Worm (Caenorhabditis elegans): Measurements from ENCODE around the gene R09H10.6.
A peak's percentile ranks its signal among the peaks of the same experiment; 100 is the strongest.

R09H10.6 gene

ce11 chrIV:10573471-10573870 is 34.9 kb upstream of the R09H10.6 start:
- TF ChIP-seq mes-2 (tag; optimal IDR thresholded peaks at IDR 0.05; ENCODE audit: poor library complexity, severe bottlenecking): no peak
- peak; percentile 81 for TF ChIP-seq ces-1 (GFP tag; optimal IDR thresholded peaks at IDR 0.05)
- TF ChIP-seq fkh-10 (GFP tag; optimal IDR thresholded peaks at IDR 0.05): peak; percentile 67

- TF ChIP-seq D1046.2 (GFP tag; IDR thresholded peaks at IDR 0.05) (no peak), aha-1 (tag) (peak; percentile 81)
Observed at ce11 chrIV:10574471-10574870, 33.9 kb upstream of the R09H10.6 start.

- TF ChIP-seq mdt-29 (GFP tag; IDR thresholded peaks at IDR 0.05) (no peak), aha-1 (tag) (peak; percentile 3), ama-1 (optimal IDR thresholded peaks at IDR 0.05) (no peak)
Observed at ce11 chrIV:10576050-10576449, 32.3 kb upstream of the R09H10.6 start, which contains the start of gene efn-2. TSS of gene efn-2 (plus strand) at chrIV:10576350.

- TF ChIP-seq nhr-237 (tag; optimal IDR thresholded peaks at IDR 0.05) (no peak), unc-62 (GFP tag; optimal IDR thresholded peaks at IDR 0.05 in 1 of 2) (peak in 1 of 2 experiments; percentile 24), unc-62 (tag; optimal IDR thresholded peaks at IDR 0.05) (no peak)
Observed at ce11 chrIV:10576624-10577023, 31.8 kb upstream of the R09H10.6 start.

- TF ChIP-seq vab-7 (GFP tag; IDR thresholded peaks at IDR 0.05) (no peak), aha-1 (tag) (peak; percentile 91)
Observed at ce11 chrIV:10577600-10577999, 30.8 kb upstream of the R09H10.6 start.

ce11 chrIV:10578367-10578766 is 30.0 kb upstream of the R09H10.6 start, which contains the start of gene lgc-43:
TSS of gene lgc-43 (plus strand) at chrIV:10578667.
- no peak for TF ChIP-seq ceh-82 (tag; optimal IDR thresholded peaks at IDR 0.05)
- TF ChIP-seq saeg-2 (GFP tag; IDR thresholded peaks at IDR 0.05): no peak
- TF ChIP-seq ceh-44 (GFP tag; IDR thresholded peaks at IDR 0.05): no peak
- TF ChIP-seq snpc-1.2 (GFP tag; IDR thresholded peaks at IDR 0.05): no peak
- TF ChIP-seq R02D3.7 (tag; optimal IDR thresholded peaks at IDR 0.05): no peak
- no peak for TF ChIP-seq duxl-1 (tag; optimal IDR thresholded peaks at IDR 0.05; ENCODE audit: poor library complexity)

- TF ChIP-seq ctbp-1 (GFP tag; IDR thresholded peaks at IDR 0.05): no peak
- TF ChIP-seq hif-1 (tag; optimal IDR thresholded peaks at IDR 0.05): no peak
- TF ChIP-seq nhr-6 (tag; optimal IDR thresholded peaks at IDR 0.05): no peak
- TF ChIP-seq R02D3.7 (tag; optimal IDR thresholded peaks at IDR 0.05): no peak
- TF ChIP-seq ama-1 (optimal IDR thresholded peaks at IDR 0.05): no peak
- no peak for TF ChIP-seq nhr-102 (tag; optimal IDR thresholded peaks at IDR 0.05)
- TF ChIP-seq aly-2 (tag; optimal IDR thresholded peaks at IDR 0.05): no peak
- no peak for TF ChIP-seq duxl-1 (tag; optimal IDR thresholded peaks at IDR 0.05; ENCODE audit: poor library complexity)
Observed at ce11 chrIV:10584237-10584636, 24.1 kb upstream of the R09H10.6 start, which contains the start of gene oac-8. TSS of gene oac-8 (plus strand) at chrIV:10584537.

ce11 chrIV:10589072-10589471 is 19.3 kb upstream of the R09H10.6 start, which contains the start of gene C43F9.4:
TSS of gene C43F9.4 (minus strand) at chrIV:10589172.
- TF ChIP-seq zip-11 (GFP tag; IDR thresholded peaks at IDR 0.05): no peak
- TF ChIP-seq Y75B8A.6 (GFP tag; IDR thresholded peaks at IDR 0.05): no peak
- TF ChIP-seq dmd-8 (GFP tag; IDR thresholded peaks at IDR 0.05): no peak
- no peak for TF ChIP-seq duxl-1 (tag; optimal IDR thresholded peaks at IDR 0.05; ENCODE audit: poor library complexity)
- no peak for TF ChIP-seq ZK546.5 (tag; optimal IDR thresholded peaks at IDR 0.05)
- no peak for TF ChIP-seq aly-2 (tag; optimal IDR thresholded peaks at IDR 0.05)
- no peak for TF ChIP-seq zip-2 (tag; optimal IDR thresholded peaks at IDR 0.05)
- TF ChIP-seq daf-12 (tag; optimal IDR thresholded peaks at IDR 0.05): no peak
- TF ChIP-seq lin-1 (GFP tag; IDR thresholded peaks at IDR 0.05): no peak
- no peak for TF ChIP-seq Y5F2A.4 (GFP tag; optimal IDR thresholded peaks at IDR 0.05)
- TF ChIP-seq dmd-9 (GFP tag; IDR thresholded peaks at IDR 0.05): no peak
- TF ChIP-seq set-16 (GFP tag; IDR thresholded peaks at IDR 0.05): no peak
- TF ChIP-seq mdl-1 (tag; optimal IDR thresholded peaks at IDR 0.05): no peak
- TF ChIP-seq egl-43 (GFP tag; IDR thresholded peaks at IDR 0.05): no peak
- no peak for TF ChIP-seq nhr-102 (tag; optimal IDR thresholded peaks at IDR 0.05)
- no peak for TF ChIP-seq snpc-1.2 (GFP tag; IDR thresholded peaks at IDR 0.05)
- no peak for TF ChIP-seq ceh-20 (GFP tag; IDR thresholded peaks at IDR 0.05)
- TF ChIP-seq mep-1 (tag; optimal IDR thresholded peaks at IDR 0.05): no peak
- no peak for TF ChIP-seq daf-16 (GFP tag; optimal IDR thresholded peaks at IDR 0.05)
- no peak for TF ChIP-seq daf-16 (tag; optimal IDR thresholded peaks at IDR 0.05)
- TF ChIP-seq pqm-1 (tag; optimal IDR thresholded peaks at IDR 0.05): no peak
